Fruit fly (Drosophila melanogaster) whole organism, embryonic: ENCODE results near the gene CG42812.

Experiments used
- CG13624 ChIP-seq: fragments of 200-800 bp; sonication (Bioruptor generic); optimal IDR thresholded peaks from 2 replicates; lab custom pipeline; 2016; ENCODE audit warnings: missing biosample characterization, missing genetic modification characterization
- CG2199 ChIP-seq: fragments of 200-800 bp; sonication (Bioruptor generic); IDR thresholded peaks from 3 replicates; pipeline ENCODE4 v1.3.6; 2022; ENCODE audit warnings: missing biosample characterization, missing genetic modification characterization
- CG4282 ChIP-seq: fragments of 200-800 bp; sonication (Bioruptor generic); optimal IDR thresholded peaks from 2 replicates; lab custom pipeline; 2016; ENCODE audit warnings: missing biosample characterization, missing genetic modification characterization
- PHDP ChIP-seq: fragments of 200-800 bp; sonication (Bioruptor generic); optimal IDR thresholded peaks from 3 replicates; lab custom pipeline; 2018; ENCODE audit warnings: missing biosample characterization, mild to moderate bottlenecking, missing genetic modification characterization, moderate library complexity
- bigmax ChIP-seq: fragments of 200-800 bp; sonication (Bioruptor generic); optimal IDR thresholded peaks from 2 replicates; lab custom pipeline; 2018; ENCODE audit warnings: missing biosample characterization, mild to moderate bottlenecking, missing genetic modification characterization
- psq ChIP-seq: fragments of 200-800 bp; sonication (Bioruptor generic); optimal IDR thresholded peaks from 2 replicates; lab custom pipeline; 2017; ENCODE audit warnings: missing biosample characterization, missing genetic modification characterization
- tin ChIP-seq: fragments of 200-800 bp; sonication (Bioruptor generic); optimal IDR thresholded peaks from 3 replicates; lab custom pipeline; 2016; ENCODE audit warnings: missing biosample characterization, missing genetic modification characterization
- wdn ChIP-seq: fragments of 200-800 bp; sonication (Bioruptor generic); IDR thresholded peaks from 2 replicates; pipeline ENCODE4 v1.3.6; 2022; ENCODE audit warnings: missing biosample characterization, missing genetic modification characterization

DNA sequence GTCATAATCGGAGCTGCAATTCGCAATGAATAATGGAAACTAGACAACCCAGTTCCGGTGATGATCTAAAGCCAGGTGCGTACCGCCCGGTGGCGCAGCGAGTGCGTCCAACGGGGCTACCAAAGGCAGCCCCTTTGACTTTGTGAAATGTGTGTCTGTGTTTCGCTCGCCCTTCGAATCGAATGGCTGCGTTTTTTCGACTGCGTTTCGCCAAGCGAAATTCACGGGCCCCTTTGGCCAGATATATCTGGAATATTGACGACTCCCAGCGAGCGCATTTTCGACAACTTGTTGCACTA, 48.9 kb downstream of the CG42812 start:
- TF ChIP-seq CG13624 (GFP tag; lab: Kevin White, UChicago) (no peak), psq (GFP tag; lab: Kevin White, UChicago) (no peak), wdn (GFP tag; lab: Robert Waterston, UW) (no peak), PHDP (tag; lab: Kevin White, UChicago) (no peak), CG4282 (GFP tag; lab: Kevin White, UChicago) (no peak), tin (GFP tag; lab: Kevin White, UChicago) (no peak), CG2199 (GFP tag; lab: Robert Waterston, UW) (no peak), bigmax (GFP tag; lab: Kevin White, UChicago) (no peak)
